Worm (Caenorhabditis elegans) whole organism, L3 larva: ENCODE measurements around the gene vab-23.

ENCODE experiments used
- ceh-16 ChIP-seq: sonication (generic microtip); optimal IDR thresholded peaks from 2 replicates; lab custom pipeline; 2017; ENCODE audit warnings: missing biosample characterization, missing genetic modification characterization
- ceh-82 ChIP-seq: fragments of 150-350 bp; optimal IDR thresholded peaks from 2 replicates; lab custom pipeline; 2014; ENCODE audit warnings: missing biosample characterization, missing genetic modification characterization
- elt-1 ChIP-seq: fragments of 150-350 bp; optimal IDR thresholded peaks from 2 replicates; lab custom pipeline; 2014; ENCODE audit warnings: missing biosample characterization, missing genetic modification characterization
- elt-2 ChIP-seq: sonication (generic microtip); optimal IDR thresholded peaks from 2 replicates; lab custom pipeline; 2016; ENCODE audit warnings: missing genetic modification reagents, mild to moderate bottlenecking, missing genetic modification characterization, missing compliant biosample characterization
- elt-3 ChIP-seq, 3 experiments: fragments of 150-350 bp in 1 of 3; sonication (generic microtip) in 2 of 3; optimal IDR thresholded peaks; 2 replicates in 2 of 3; 4 replicates in 1 of 3; lab custom pipeline; 2014 to 2017; ENCODE audit warnings: missing biosample characterization in 3 of 3, missing genetic modification characterization in 3 of 3
- fkh-10 ChIP-seq: sonication (generic microtip); optimal IDR thresholded peaks from 2 replicates; lab custom pipeline; 2017; ENCODE audit warnings: missing biosample characterization, missing genetic modification reagents, missing genetic modification characterization
- nfya-1 ChIP-seq: sonication (generic microtip); optimal IDR thresholded peaks from 2 replicates; lab custom pipeline; 2017; ENCODE audit warnings: missing genetic modification characterization, mild to moderate bottlenecking, missing compliant biosample characterization, antibody characterized with exemption, moderate library complexity; ENCODE audit not compliant: insufficient read depth
- nhr-11 ChIP-seq: fragments of 150-350 bp; optimal IDR thresholded peaks from 2 replicates; lab custom pipeline; 2014; ENCODE audit warnings: missing biosample characterization, missing genetic modification characterization
- nhr-12 ChIP-seq: fragments of 150-350 bp; optimal IDR thresholded peaks from 2 replicates; lab custom pipeline; 2014; ENCODE audit warnings: missing biosample characterization, missing genetic modification characterization
- nhr-237 ChIP-seq: fragments of 150-350 bp; optimal IDR thresholded peaks from 2 replicates; lab custom pipeline; 2014; ENCODE audit warnings: missing biosample characterization, missing genetic modification characterization
- skn-1 ChIP-seq: fragments of 150-350 bp; optimal IDR thresholded peaks from 2 replicates; lab custom pipeline; 2014; ENCODE audit warnings: missing biosample characterization, missing genetic modification characterization

DNA sequence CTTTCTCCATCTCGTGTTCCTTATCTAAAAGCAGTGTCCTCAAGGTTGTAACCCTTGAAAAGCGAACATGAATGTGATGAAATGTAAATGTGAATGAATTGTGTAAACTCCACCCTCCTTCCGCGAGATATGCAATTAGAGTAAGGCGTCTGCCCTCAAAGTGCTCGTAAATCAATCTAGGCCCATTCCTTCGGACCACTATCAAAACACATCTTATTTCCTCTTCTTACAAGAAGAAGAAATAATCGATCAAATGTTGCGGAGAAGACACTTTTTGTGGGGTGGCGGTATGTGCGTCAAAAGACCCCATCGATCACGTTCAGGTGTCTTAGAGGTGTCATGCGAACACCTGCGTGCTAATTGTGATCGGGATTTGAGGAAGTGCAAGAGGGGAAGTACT, 1.2 kb upstream of the vab-23 start:
- no peak for TF ChIP-seq nhr-237 (tag; lab: Kevin White, UChicago)
- TF ChIP-seq skn-1 (tag; lab: Kevin White, UChicago) = no peak
- no peak for TF ChIP-seq elt-3 (tag; optimal IDR thresholded peaks at IDR 0.05; lab: Kevin White, UChicago)
- TF ChIP-seq nfya-1 (tag; lab: Kevin White, UChicago) = no peak
- no peak for TF ChIP-seq nhr-12 (tag; lab: Kevin White, UChicago)
- TF ChIP-seq fkh-10 (GFP tag; lab: Kevin White, UChicago) = no peak
- no peak for TF ChIP-seq ceh-16
- no peak for TF ChIP-seq elt-1
- TF ChIP-seq elt-2 (tag; lab: Kevin White, UChicago) = no peak
- TF ChIP-seq ceh-82 (tag; lab: Kevin White, UChicago) = no peak
- no peak for TF ChIP-seq nhr-11 (tag; lab: Kevin White, UChicago)
